Worm (Caenorhabditis elegans): ENCODE data around the gene acr-7.

acr-7 gene

ce11 chrII:7815406-7815805, 34.2 kb downstream of the acr-7 start:
- TF ChIP-seq him-1 (tag; optimal IDR thresholded peaks at IDR 0.05): no peak
- TF ChIP-seq dao-5 (tag; optimal IDR thresholded peaks at IDR 0.05): no peak
- no peak for TF ChIP-seq W03F9.2 (tag; optimal IDR thresholded peaks at IDR 0.05)

DNA sequence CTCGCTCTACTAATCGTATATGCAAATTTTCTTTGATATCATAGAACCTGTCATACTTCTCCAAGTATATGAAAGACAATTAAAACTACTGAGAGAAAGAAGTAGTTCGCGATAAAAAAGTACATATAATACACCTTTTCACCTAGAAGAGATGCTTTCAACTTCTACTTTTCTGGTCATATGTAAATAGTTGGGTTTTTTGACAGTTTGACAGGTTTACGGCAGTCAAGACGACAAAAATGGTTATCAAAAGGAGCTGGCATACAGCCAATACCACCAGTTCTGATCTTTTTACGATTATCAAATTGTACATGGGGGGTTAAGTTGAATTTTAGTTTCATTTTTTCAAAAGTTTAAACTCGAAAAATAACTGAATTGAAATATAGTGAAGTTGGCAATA, 34.7 kb downstream of the acr-7 start:
- TF ChIP-seq dao-5 (tag; optimal IDR thresholded peaks at IDR 0.05): no peak
- TF ChIP-seq him-1 (tag; optimal IDR thresholded peaks at IDR 0.05): no peak
- TF ChIP-seq W03F9.2 (tag; optimal IDR thresholded peaks at IDR 0.05): no peak

ce11 chrII:7814215-7814614, 35.4 kb downstream of the acr-7 start:
- TF ChIP-seq W03F9.2 (tag; optimal IDR thresholded peaks at IDR 0.05) (no peak), him-1 (tag; optimal IDR thresholded peaks at IDR 0.05) (no peak), dao-5 (tag; optimal IDR thresholded peaks at IDR 0.05) (no peak)

- no peak for TF ChIP-seq W03F9.2 (tag; optimal IDR thresholded peaks at IDR 0.05)
Measured at ce11 chrII:7813645-7814044, 36.0 kb downstream of the acr-7 start.

DNA sequence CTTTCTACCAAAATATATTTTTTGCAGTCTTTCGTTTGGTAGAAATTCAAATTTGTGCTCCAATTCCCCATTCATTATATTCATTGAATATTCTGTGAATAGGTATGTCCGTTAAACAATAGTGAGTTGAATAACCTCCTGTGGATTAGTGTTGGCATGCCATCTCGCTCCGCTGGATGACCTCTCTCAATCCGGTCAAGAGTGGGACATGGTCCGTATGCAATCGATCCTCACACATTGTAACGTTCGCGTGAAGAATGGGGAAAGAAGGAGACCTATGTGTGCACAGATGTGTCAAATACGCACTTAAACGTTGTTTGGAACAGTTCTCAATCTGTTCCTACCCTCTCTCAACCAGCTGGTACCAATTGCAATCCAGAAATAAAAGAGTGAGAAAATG, 36.4 kb downstream of the acr-7 start:
- TF ChIP-seq W03F9.2 (tag; optimal IDR thresholded peaks at IDR 0.05): no peak
- no peak for TF ChIP-seq dao-5 (tag; optimal IDR thresholded peaks at IDR 0.05)
- no peak for TF ChIP-seq him-1 (tag; optimal IDR thresholded peaks at IDR 0.05)

DNA sequence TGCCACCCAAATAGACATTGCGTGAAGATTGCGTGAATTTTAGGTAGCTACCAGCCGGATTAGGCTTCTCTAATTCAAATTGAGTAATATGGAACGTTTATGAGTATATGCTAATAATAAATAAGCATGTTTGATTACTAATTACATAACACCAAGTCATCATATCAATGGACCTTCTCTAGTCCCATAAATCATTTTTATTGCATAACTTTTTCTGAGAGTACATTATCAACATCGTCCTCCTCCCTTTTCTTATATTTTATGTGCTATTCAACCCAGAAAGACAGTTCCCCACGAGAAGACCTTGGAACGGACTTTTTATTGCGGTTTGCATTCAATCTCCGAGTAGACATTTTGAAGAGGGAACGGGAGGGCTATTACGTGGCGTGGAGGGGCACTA, 37.3 kb downstream of the acr-7 start:
- TF ChIP-seq W03F9.2 (tag; optimal IDR thresholded peaks at IDR 0.05) (no peak), dao-5 (tag; optimal IDR thresholded peaks at IDR 0.05) (no peak), him-1 (tag; optimal IDR thresholded peaks at IDR 0.05) (no peak)

- no peak for TF ChIP-seq dao-5 (tag; optimal IDR thresholded peaks at IDR 0.05)
- no peak for TF ChIP-seq him-1 (tag; optimal IDR thresholded peaks at IDR 0.05)
- TF ChIP-seq W03F9.2 (tag; optimal IDR thresholded peaks at IDR 0.05): no peak
Measured at ce11 chrII:7810869-7811543, 38.6 kb downstream of the acr-7 start, which contains the start of gene cki-1. Gene cki-1 (plus strand): TSS chrII:7811240.

DNA sequence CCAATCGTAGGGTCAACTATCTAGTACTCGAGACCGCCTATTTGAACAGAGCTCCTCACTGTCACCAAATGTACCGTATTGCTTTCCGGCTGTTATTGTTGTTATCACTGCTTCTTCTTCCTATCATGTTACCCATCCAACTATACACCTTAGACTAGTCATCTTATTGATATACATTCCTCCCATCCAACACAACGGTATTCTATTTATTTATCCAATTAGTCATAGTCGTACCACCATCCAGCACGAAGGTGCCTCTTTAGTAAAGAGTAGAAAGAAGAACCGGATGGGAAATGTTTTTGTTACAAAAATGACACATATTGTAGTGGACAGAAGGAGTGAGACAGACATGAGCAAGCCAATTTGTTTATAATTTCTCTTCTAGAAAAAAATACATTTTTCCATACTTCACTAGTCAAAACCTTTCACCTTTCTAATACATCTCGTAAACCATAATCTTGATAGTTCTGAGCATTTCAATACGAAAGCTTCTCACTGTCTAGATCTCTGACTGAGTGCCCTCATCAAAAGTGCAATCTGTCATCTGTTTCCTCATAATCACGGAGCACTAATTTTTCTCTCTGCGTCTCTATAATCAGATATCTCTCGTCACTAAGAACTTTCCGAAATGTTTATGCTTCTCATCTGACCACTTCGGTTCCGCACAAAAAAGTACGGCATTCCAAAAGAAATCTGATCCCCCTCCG, 39.3 kb downstream of the acr-7 start:
- no peak for TF ChIP-seq him-1 (tag; optimal IDR thresholded peaks at IDR 0.05)
- no peak for TF ChIP-seq dao-5 (tag; optimal IDR thresholded peaks at IDR 0.05)
- no peak for TF ChIP-seq W03F9.2 (tag; optimal IDR thresholded peaks at IDR 0.05)

DNA sequence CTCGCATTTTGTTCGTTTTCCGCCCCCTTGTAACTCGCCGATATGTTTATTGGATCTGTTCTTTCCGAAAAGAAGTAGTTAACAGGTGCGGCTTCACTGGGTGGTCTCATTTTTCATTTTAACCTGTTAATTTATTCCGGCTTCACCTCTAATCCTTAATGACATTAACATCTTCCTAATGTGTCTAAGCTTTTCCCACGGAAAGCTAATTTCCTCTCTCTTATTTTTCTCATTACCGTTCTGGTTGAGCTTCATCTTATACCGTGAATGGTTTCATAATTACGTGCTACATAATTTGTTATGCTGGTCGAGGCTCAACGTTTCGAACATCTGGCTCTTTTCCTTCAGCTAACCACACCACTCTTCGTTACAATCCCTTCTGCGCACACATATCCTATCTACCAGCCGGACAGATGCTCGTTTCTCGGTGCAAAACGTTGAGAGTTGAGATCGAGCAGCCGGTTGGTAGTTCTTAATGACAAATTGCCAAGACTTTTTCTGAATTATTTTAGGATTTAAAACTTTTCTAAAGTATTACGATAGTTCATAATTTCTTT, 40.2 kb downstream of the acr-7 start:
- TF ChIP-seq W03F9.2 (tag; optimal IDR thresholded peaks at IDR 0.05) (no peak), him-1 (tag; optimal IDR thresholded peaks at IDR 0.05) (no peak), dao-5 (tag; optimal IDR thresholded peaks at IDR 0.05) (no peak)

DNA sequence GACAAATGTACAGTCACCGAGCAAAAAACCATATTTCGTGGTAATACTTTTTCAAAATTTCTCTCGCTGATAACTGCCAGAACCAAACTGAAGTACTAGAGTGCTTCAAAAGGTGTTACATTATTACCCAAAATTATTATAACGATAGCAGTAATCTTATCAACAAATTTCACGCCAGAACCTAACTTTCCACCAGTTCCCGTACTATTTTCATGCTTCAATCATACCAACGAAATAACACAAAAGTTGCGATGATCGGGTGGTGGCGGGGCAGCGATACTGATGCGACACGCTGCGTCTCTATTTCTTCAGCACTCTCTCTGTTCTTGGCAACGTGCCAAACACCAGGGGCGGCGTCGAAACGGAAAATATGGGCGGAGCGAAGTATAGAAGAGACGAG, 40.6 kb downstream of the acr-7 start:
- TF ChIP-seq him-1 (tag; optimal IDR thresholded peaks at IDR 0.05) (no peak), W03F9.2 (tag; optimal IDR thresholded peaks at IDR 0.05) (no peak), dao-5 (tag; optimal IDR thresholded peaks at IDR 0.05) (no peak)

DNA sequence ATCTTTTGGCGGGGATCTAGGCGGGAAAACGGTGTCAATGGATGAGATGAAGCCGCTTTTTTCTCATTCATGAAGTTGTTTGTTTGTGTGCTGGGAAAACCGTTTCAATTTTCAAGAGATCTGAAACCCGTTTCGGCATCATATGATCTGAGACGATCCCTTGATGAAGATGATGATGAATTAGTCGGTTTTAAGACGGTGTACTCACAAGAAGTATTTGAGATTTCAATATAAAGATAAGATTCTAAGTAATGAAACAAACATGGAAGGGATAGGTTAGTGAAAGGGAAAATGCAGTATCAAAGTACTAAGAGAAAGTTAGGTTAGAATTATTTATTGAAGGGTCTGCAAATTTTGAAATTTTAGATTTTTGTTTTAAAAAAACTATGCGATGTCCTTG, 41.4 kb downstream of the acr-7 start:
- TF ChIP-seq him-1 (tag; optimal IDR thresholded peaks at IDR 0.05): no peak
- no peak for TF ChIP-seq W03F9.2 (tag; optimal IDR thresholded peaks at IDR 0.05)
- TF ChIP-seq dao-5 (tag; optimal IDR thresholded peaks at IDR 0.05): no peak

DNA sequence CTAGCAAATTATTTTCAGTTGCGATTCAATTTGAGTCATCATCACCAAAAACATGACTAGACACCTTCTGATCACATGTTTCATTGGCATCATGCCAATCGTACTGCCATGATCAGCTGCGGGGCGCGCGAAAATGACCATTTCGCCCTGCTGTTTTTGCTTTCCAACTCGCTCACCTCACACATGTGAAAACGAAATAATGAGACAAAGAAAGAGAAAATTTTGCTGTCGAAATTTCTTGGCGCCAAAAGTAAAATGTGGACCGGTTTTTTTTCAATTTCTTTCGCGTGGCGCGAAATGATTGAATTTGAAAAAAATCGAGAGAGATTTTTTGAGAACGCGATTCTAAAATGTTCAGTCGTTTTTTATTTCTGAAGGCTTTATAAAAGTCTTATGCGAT, 42.7 kb downstream of the acr-7 start:
- no peak for TF ChIP-seq dao-5 (tag; optimal IDR thresholded peaks at IDR 0.05)
- no peak for TF ChIP-seq W03F9.2 (tag; optimal IDR thresholded peaks at IDR 0.05)
- TF ChIP-seq him-1 (tag; optimal IDR thresholded peaks at IDR 0.05): no peak

- TF ChIP-seq him-1 (tag; optimal IDR thresholded peaks at IDR 0.05) (no peak), W03F9.2 (tag; optimal IDR thresholded peaks at IDR 0.05) (no peak), dao-5 (tag; optimal IDR thresholded peaks at IDR 0.05) (no peak)
Measured at ce11 chrII:7806054-7806453, 43.5 kb downstream of the acr-7 start.

DNA sequence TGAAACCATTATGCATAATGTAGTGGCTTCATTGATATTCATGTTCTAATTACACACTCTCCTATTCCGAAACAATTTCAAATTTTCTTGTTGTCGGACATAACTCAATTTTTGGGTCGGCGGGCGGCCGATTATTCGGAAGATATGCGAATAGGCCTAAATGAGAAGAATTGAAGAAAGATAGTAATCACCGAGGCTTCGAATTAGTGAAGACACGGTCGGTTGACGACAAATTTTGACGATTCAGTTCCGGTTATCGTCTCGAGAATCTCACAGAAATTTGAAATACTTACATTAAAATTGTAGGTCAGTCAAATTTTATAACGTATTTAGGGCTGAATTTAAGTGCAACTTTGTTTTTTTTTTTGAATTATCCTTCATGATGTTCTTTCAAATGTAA, 46.4 kb downstream of the acr-7 start:
- TF ChIP-seq W03F9.2 (tag; optimal IDR thresholded peaks at IDR 0.05): no peak
- TF ChIP-seq him-1 (tag; optimal IDR thresholded peaks at IDR 0.05): no peak
- no peak for TF ChIP-seq dao-5 (tag; optimal IDR thresholded peaks at IDR 0.05)

Measured in whole organism, L4/young adult.